Worm (Caenorhabditis elegans): ENCODE measurements around the gene npp-16.
"Not testable (repeated sequence)": the region's sequence is repeated elsewhere in the genome, so short reads cannot be mapped to it uniquely, and the experiment has no call there.

Gene npp-16

DNA sequence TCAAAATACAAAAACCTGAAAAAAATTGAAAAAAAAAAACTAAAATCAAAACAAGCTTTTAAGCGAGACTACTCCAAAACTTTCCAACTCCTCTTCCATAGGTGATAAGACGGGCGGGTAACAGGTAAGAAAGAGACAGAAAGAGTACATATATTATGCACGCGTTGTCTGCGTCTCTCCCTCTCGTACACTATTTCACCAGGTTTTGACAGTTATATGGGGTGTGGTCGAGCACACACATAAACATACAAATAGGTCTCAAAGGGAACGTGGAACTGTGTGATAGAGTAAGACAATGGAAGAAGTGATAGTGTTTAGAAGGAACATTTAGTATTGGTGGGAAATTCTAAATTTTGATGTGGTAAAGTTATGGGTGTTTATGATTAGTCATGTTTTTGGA, 34.2 kb upstream of the npp-16 start:
- TF ChIP-seq aly-1 (tag; optimal IDR thresholded peaks at IDR 0.05), result no peak
- no peak for TF ChIP-seq flt-1 (GFP tag; IDR thresholded peaks at IDR 0.05)

- not testable (repeated sequence) for TF ChIP-seq pes-1 (GFP tag; IDR thresholded peaks at IDR 0.05); tra-4 (tag; optimal IDR thresholded peaks at IDR 0.05); hnd-1 (tag; optimal IDR thresholded peaks at IDR 0.05)
These were observed 32.0 kb upstream of the npp-16 start, which contains the start of gene fbxb-22 for ce11 chrIII:11883694-11884093. TSS of gene fbxb-22 (minus strand) at chrIII:11883754.

DNA sequence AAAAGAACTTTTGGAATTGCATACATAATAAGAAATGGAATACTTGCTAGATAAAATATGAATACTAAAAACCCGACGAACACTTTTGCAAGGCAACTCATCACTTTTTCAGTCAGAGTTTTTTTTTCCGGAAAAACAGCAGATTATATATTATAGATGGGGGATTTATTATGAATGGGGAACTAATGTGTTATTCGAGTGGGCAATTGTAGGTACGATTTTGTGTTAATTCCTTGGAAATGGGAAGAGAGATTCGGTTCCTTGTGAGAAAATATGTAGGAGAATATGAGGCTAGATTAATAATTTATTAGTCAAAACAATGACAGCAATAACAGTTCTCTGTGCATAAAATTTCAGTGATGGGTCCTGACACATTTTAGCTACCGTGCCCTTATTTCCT, 24.4 kb upstream of the npp-16 start, which contains the start of gene faah-5:
Gene faah-5, minus strand, starts transcription at position 101 of the 400 bp plus-strand sequence.
- no peak for TF ChIP-seq tbx-37 (GFP tag; conservative IDR thresholded peaks at IDR 0.05)
- TF ChIP-seq hmbx-1 (tag; optimal IDR thresholded peaks at IDR 0.05), result no peak

- TF ChIP-seq ama-1 (optimal IDR thresholded peaks at IDR 0.05) (no peak), tra-4 (tag; optimal IDR thresholded peaks at IDR 0.05) (no peak), hmg-4 (GFP tag; optimal IDR thresholded peaks at IDR 0.05) (no peak), tbx-37 (GFP tag; conservative IDR thresholded peaks at IDR 0.05) (no peak), scrt-1 (GFP tag; IDR thresholded peaks at IDR 0.05) (no peak), hmbx-1 (tag; optimal IDR thresholded peaks at IDR 0.05) (no peak)
These were observed 22.8 kb upstream of the npp-16 start, which contains the start of gene Y56A3A.41 for ce11 chrIII:11892939-11893338. TSS of gene Y56A3A.41 (minus strand) at chrIII:11893039.

- no peak for TF ChIP-seq ceh-13 (GFP tag; optimal IDR thresholded peaks at IDR 0.05)
- TF ChIP-seq hmg-4 (GFP tag; optimal IDR thresholded peaks at IDR 0.05), result no peak
- TF ChIP-seq ama-1 (optimal IDR thresholded peaks at IDR 0.05), result no peak
- TF ChIP-seq tbx-11 (GFP tag; IDR thresholded peaks at IDR 0.05), result no peak
- no peak for TF ChIP-seq ets-7 (tag; optimal IDR thresholded peaks at IDR 0.05)
- no peak for TF ChIP-seq ceh-36 (tag; optimal IDR thresholded peaks at IDR 0.05)
- no peak for TF ChIP-seq flt-1 (GFP tag; IDR thresholded peaks at IDR 0.05)
- no peak for TF ChIP-seq hmbx-1 (tag; optimal IDR thresholded peaks at IDR 0.05)
- no peak for TF ChIP-seq B0310.2 (tag; optimal IDR thresholded peaks at IDR 0.05)
These were observed 20.2 kb upstream of the npp-16 start for ce11 chrIII:11895504-11895903.

DNA sequence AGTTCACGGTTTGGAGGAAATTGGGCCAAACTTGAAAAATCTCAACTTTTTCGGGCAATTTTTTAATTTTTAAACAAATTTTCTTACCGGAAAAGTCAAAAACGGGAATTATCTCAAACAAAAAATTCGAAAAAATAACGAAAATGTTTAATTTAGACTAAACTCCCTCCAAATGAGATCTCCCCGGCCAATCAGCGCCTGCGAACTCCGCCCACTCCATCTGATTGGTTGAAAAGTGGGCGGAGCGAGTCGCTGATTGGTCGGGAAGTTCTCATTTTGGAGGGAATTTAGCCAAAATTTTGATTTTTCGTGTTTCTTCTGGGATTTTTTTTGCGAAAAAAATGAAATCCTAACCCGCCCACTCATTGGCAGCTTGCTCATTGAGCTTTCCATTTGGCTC, 19.1 kb upstream of the npp-16 start:
- TF ChIP-seq flt-1 (GFP tag; IDR thresholded peaks at IDR 0.05) (no peak), tra-4 (tag; optimal IDR thresholded peaks at IDR 0.05) (no peak), tbx-37 (GFP tag; conservative IDR thresholded peaks at IDR 0.05) (no peak), scrt-1 (GFP tag; IDR thresholded peaks at IDR 0.05) (no peak), tbx-11 (GFP tag; IDR thresholded peaks at IDR 0.05) (no peak), F13C5.2 (tag; optimal IDR thresholded peaks at IDR 0.05) (no peak), ceh-36 (tag; optimal IDR thresholded peaks at IDR 0.05) (no peak), aly-1 (tag; optimal IDR thresholded peaks at IDR 0.05) (no peak)

DNA sequence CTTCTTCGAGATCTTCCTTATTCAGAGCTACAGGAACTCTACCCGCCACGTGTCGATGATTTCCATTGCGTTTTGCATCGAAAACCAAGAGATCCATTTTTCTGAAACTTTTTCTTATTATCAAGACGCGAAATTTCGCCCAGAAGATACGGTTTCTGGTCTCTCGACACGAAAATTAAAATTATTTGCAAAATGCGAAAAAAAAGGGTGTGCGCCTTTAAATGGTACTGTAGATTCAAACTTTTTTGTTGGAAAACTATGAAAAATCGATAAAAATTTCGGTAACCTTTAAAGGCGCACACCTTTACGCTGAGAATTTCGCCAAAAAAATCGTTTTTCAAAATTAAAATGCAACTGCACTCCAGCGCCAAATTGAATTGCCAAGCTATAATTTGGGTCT, 17.6 kb upstream of the npp-16 start, which contains the start of gene tsen-2:
Gene tsen-2, minus strand, starts transcription at position 101 of the 400 bp plus-strand sequence.
- TF ChIP-seq ceh-13 (GFP tag; optimal IDR thresholded peaks at IDR 0.05), result no peak
- TF ChIP-seq flt-1 (GFP tag; IDR thresholded peaks at IDR 0.05), result no peak
- no peak for TF ChIP-seq aly-1 (tag; optimal IDR thresholded peaks at IDR 0.05)
- no peak for TF ChIP-seq F13C5.2 (tag; optimal IDR thresholded peaks at IDR 0.05)
- TF ChIP-seq tbx-37 (GFP tag; conservative IDR thresholded peaks at IDR 0.05), result no peak
- TF ChIP-seq ets-7 (tag; optimal IDR thresholded peaks at IDR 0.05), result no peak
- no peak for TF ChIP-seq pes-1 (GFP tag; IDR thresholded peaks at IDR 0.05)
- no peak for TF ChIP-seq tbx-11 (GFP tag; IDR thresholded peaks at IDR 0.05)
- TF ChIP-seq scrt-1 (GFP tag; IDR thresholded peaks at IDR 0.05), result no peak
- no peak for TF ChIP-seq ceh-36 (tag; optimal IDR thresholded peaks at IDR 0.05)
- no peak for TF ChIP-seq ama-1 (optimal IDR thresholded peaks at IDR 0.05)
- TF ChIP-seq hmg-4 (GFP tag; optimal IDR thresholded peaks at IDR 0.05), result no peak
- no peak for TF ChIP-seq sea-1 (GFP tag; conservative IDR thresholded peaks at IDR 0.05)
- TF ChIP-seq hnd-1 (tag; optimal IDR thresholded peaks at IDR 0.05), result no peak
- no peak for TF ChIP-seq hmbx-1 (tag; optimal IDR thresholded peaks at IDR 0.05)
- no peak for TF ChIP-seq tra-4 (tag; optimal IDR thresholded peaks at IDR 0.05)

ce11 chrIII:11900022-11900421, 15.7 kb upstream of the npp-16 start:
- TF ChIP-seq ama-1 (optimal IDR thresholded peaks at IDR 0.05), result no peak
- no peak for TF ChIP-seq pes-1 (GFP tag; IDR thresholded peaks at IDR 0.05)
- no peak for TF ChIP-seq F13C5.2 (tag; optimal IDR thresholded peaks at IDR 0.05)
- no peak for TF ChIP-seq hnd-1 (tag; optimal IDR thresholded peaks at IDR 0.05)
- TF ChIP-seq hmbx-1 (tag; optimal IDR thresholded peaks at IDR 0.05), result no peak
- no peak for TF ChIP-seq tbx-37 (GFP tag; conservative IDR thresholded peaks at IDR 0.05)
- no peak for TF ChIP-seq flt-1 (GFP tag; IDR thresholded peaks at IDR 0.05)
- no peak for TF ChIP-seq sea-1 (GFP tag; conservative IDR thresholded peaks at IDR 0.05)
- TF ChIP-seq scrt-1 (GFP tag; IDR thresholded peaks at IDR 0.05), result no peak
- TF ChIP-seq B0310.2 (tag; optimal IDR thresholded peaks at IDR 0.05), result no peak
- no peak for TF ChIP-seq ceh-13 (GFP tag; optimal IDR thresholded peaks at IDR 0.05)
- no peak for TF ChIP-seq tra-4 (tag; optimal IDR thresholded peaks at IDR 0.05)
- TF ChIP-seq tbx-11 (GFP tag; IDR thresholded peaks at IDR 0.05), result no peak
- no peak for TF ChIP-seq aly-1 (tag; optimal IDR thresholded peaks at IDR 0.05)
- no peak for TF ChIP-seq ets-7 (tag; optimal IDR thresholded peaks at IDR 0.05)
- TF ChIP-seq ceh-36 (tag; optimal IDR thresholded peaks at IDR 0.05), result no peak
- no peak for TF ChIP-seq hmg-4 (GFP tag; optimal IDR thresholded peaks at IDR 0.05)

- TF ChIP-seq scrt-1 (GFP tag; IDR thresholded peaks at IDR 0.05) (no peak), hnd-1 (tag; optimal IDR thresholded peaks at IDR 0.05) (no peak), ets-7 (tag; optimal IDR thresholded peaks at IDR 0.05) (no peak), tra-4 (tag; optimal IDR thresholded peaks at IDR 0.05) (no peak), ceh-36 (tag; optimal IDR thresholded peaks at IDR 0.05) (no peak), flt-1 (GFP tag; IDR thresholded peaks at IDR 0.05) (no peak), ceh-13 (GFP tag; optimal IDR thresholded peaks at IDR 0.05) (no peak), hmbx-1 (tag; optimal IDR thresholded peaks at IDR 0.05) (no peak), ama-1 (optimal IDR thresholded peaks at IDR 0.05) (no peak), hmg-4 (GFP tag; optimal IDR thresholded peaks at IDR 0.05) (no peak), sea-1 (GFP tag; conservative IDR thresholded peaks at IDR 0.05) (no peak), B0310.2 (tag; optimal IDR thresholded peaks at IDR 0.05) (no peak), aly-1 (tag; optimal IDR thresholded peaks at IDR 0.05) (no peak), F13C5.2 (tag; optimal IDR thresholded peaks at IDR 0.05) (no peak), tbx-11 (GFP tag; IDR thresholded peaks at IDR 0.05) (no peak)
These were observed 12.9 kb upstream of the npp-16 start for ce11 chrIII:11902782-11903181.
